Worm (Caenorhabditis elegans) whole organism, L1 larva: Measurements from ENCODE around the gene hpl-1.
A peak's percentile ranks its signal among the peaks of the same experiment; 100 is the strongest.

ENCODE experiments used
- C04F5.9 ChIP-seq: sonication (generic microtip); optimal IDR thresholded peaks from 2 replicates; lab custom pipeline; 2016; ENCODE audit warnings: missing genetic modification characterization, missing compliant biosample characterization
- C34B4.2 ChIP-seq: sonication (generic microtip); optimal IDR thresholded peaks from 2 replicates; lab custom pipeline; 2017; ENCODE audit warnings: mild to moderate bottlenecking, missing genetic modification characterization, missing compliant biosample characterization
- F16B12.6 ChIP-seq: fragments of 150-350 bp; optimal IDR thresholded peaks from 2 replicates; lab custom pipeline; 2014; ENCODE audit warnings: missing biosample characterization, missing genetic modification characterization
- Y116A8C.19 ChIP-seq: sonication (generic microtip); optimal IDR thresholded peaks from 2 replicates; lab custom pipeline; 2016; ENCODE audit warnings: missing compliant biosample characterization, missing genetic modification characterization, borderline replicate concordance
- alr-1 ChIP-seq: fragments of 200-800 bp; sonication (Bioruptor generic); optimal IDR thresholded peaks from 2 replicates; lab custom pipeline; 2018; ENCODE audit warnings: borderline replicate concordance, mild to moderate bottlenecking, missing genetic modification characterization, missing compliant biosample characterization
- ama-1 ChIP-seq: fragments of 150-350 bp; optimal IDR thresholded peaks from 2 replicates; lab custom pipeline; 2014
- blmp-1 ChIP-seq: fragments of 150-350 bp; optimal IDR thresholded peaks from 2 replicates; lab custom pipeline; 2014; ENCODE audit warnings: missing biosample characterization, missing genetic modification characterization
- ceh-8 ChIP-seq: fragments of 200-800 bp; sonication (Bioruptor generic); optimal IDR thresholded peaks from 2 replicates; lab custom pipeline; 2018; ENCODE audit warnings: mild to moderate bottlenecking, missing genetic modification characterization, moderate library complexity, missing compliant biosample characterization
- ceh-82 ChIP-seq, 3 experiments: fragments of 150-350 bp in 1 of 3; sonication (generic microtip) in 2 of 3; optimal IDR thresholded peaks; 2 replicates each; lab custom pipeline; 2014 to 2017; ENCODE audit warnings: missing biosample characterization in 3 of 3, missing genetic modification characterization in 3 of 3
- ceh-88 ChIP-seq: fragments of 200-800 bp; sonication (Bioruptor generic); IDR thresholded peaks from 2 replicates; pipeline ENCODE4 v1.3.6; 2022; ENCODE audit warnings: missing genetic modification characterization, missing compliant biosample characterization
- ceh-90 ChIP-seq: sonication (generic microtip); optimal IDR thresholded peaks from 2 replicates; lab custom pipeline; 2016; ENCODE audit warnings: missing genetic modification characterization, missing compliant biosample characterization
- ces-1 ChIP-seq: fragments of 150-350 bp; optimal IDR thresholded peaks from 2 replicates; lab custom pipeline; 2014; ENCODE audit warnings: missing biosample characterization, missing genetic modification reagents, missing genetic modification characterization
- dsc-1 ChIP-seq: sonication (generic microtip); optimal IDR thresholded peaks from 2 replicates; lab custom pipeline; 2016; ENCODE audit warnings: mild to moderate bottlenecking, missing genetic modification characterization, missing compliant biosample characterization
- efl-3 ChIP-seq: fragments of 200-800 bp; sonication (Bioruptor generic); optimal IDR thresholded peaks from 2 replicates; lab custom pipeline; 2018; ENCODE audit warnings: mild to moderate bottlenecking, missing genetic modification characterization, missing compliant biosample characterization
- ets-5 ChIP-seq: fragments of 200-800 bp; sonication (Bioruptor generic); IDR thresholded peaks from 2 replicates; pipeline ENCODE4 v1.3.6; 2022; ENCODE audit warnings: missing genetic modification characterization, missing compliant biosample characterization
- fkh-10 ChIP-seq: sonication (generic microtip); optimal IDR thresholded peaks from 2 replicates; lab custom pipeline; 2017; ENCODE audit warnings: missing biosample characterization, missing genetic modification reagents, missing genetic modification characterization
- fkh-4 ChIP-seq: sonication (generic microtip); optimal IDR thresholded peaks from 2 replicates; lab custom pipeline; 2016; ENCODE audit warnings: missing compliant biosample characterization, missing genetic modification characterization, borderline replicate concordance
- fkh-8 ChIP-seq: sonication (generic microtip); optimal IDR thresholded peaks from 2 replicates; lab custom pipeline; 2016; ENCODE audit warnings: mild to moderate bottlenecking, missing genetic modification characterization, missing compliant biosample characterization
- grh-1 ChIP-seq: fragments of 200-800 bp; sonication (Bioruptor generic); IDR thresholded peaks from 2 replicates; pipeline ENCODE4 v1.3.6; 2022; ENCODE audit warnings: missing genetic modification reagents, missing genetic modification characterization, missing compliant biosample characterization
- hlh-17 ChIP-seq: fragments of 200-800 bp; sonication (Bioruptor generic); optimal IDR thresholded peaks from 2 replicates; lab custom pipeline; 2018; ENCODE audit warnings: missing genetic modification characterization, mild to moderate bottlenecking, missing compliant biosample characterization, moderate library complexity, borderline replicate concordance
- hlh-4 ChIP-seq: sonication (generic microtip); optimal IDR thresholded peaks from 2 replicates; lab custom pipeline; 2016; ENCODE audit warnings: mild to moderate bottlenecking, missing genetic modification characterization, missing compliant biosample characterization
- hpl-2 ChIP-seq: fragments of 150-350 bp; optimal IDR thresholded peaks from 2 replicates; lab custom pipeline; 2014; ENCODE audit warnings: missing biosample characterization, missing genetic modification reagents, missing genetic modification characterization
- irx-1 ChIP-seq: sonication (generic microtip); optimal IDR thresholded peaks from 2 replicates; lab custom pipeline; 2016; ENCODE audit warnings: missing genetic modification characterization, missing compliant biosample characterization
- isw-1 ChIP-seq: fragments of 200-800 bp; sonication (Bioruptor generic); IDR thresholded peaks from 2 replicates; pipeline ENCODE4 v1.3.6; 2022; ENCODE audit warnings: missing genetic modification characterization, missing compliant biosample characterization
- jun-1 ChIP-seq: fragments of 150-350 bp; optimal IDR thresholded peaks from 2 replicates; lab custom pipeline; 2014; ENCODE audit warnings: missing biosample characterization, missing genetic modification reagents, missing genetic modification characterization
- lin-15B ChIP-seq: fragments of 150-350 bp; sonication (generic microtip); optimal IDR thresholded peaks from 3 replicates; lab custom pipeline; 2014; ENCODE audit warnings: missing biosample characterization, missing genetic modification characterization
- lin-39 ChIP-seq: fragments of 150-350 bp; optimal IDR thresholded peaks from 2 replicates; lab custom pipeline; 2014; ENCODE audit warnings: missing biosample characterization, missing genetic modification reagents, missing genetic modification characterization
- mdl-1 ChIP-seq, 2 experiments: fragments of 150-350 bp; optimal IDR thresholded peaks; 2 replicates each; lab custom pipeline; 2014 to 2017; ENCODE audit warnings: missing biosample characterization in 2 of 2, missing genetic modification characterization in 2 of 2, inconsistent platforms in 1 of 2
- mef-2 ChIP-seq: fragments of 150-350 bp; optimal IDR thresholded peaks from 2 replicates; lab custom pipeline; 2014; ENCODE audit warnings: missing biosample characterization, missing genetic modification characterization
- mep-1 ChIP-seq: fragments of 150-350 bp; optimal IDR thresholded peaks from 2 replicates; lab custom pipeline; 2014; ENCODE audit warnings: missing biosample characterization, missing genetic modification characterization
- nhr-11 ChIP-seq: fragments of 150-350 bp; optimal IDR thresholded peaks from 2 replicates; lab custom pipeline; 2014; ENCODE audit warnings: missing biosample characterization, missing genetic modification characterization
- nhr-12 ChIP-seq: sonication (generic microtip); optimal IDR thresholded peaks from 2 replicates; lab custom pipeline; 2017; ENCODE audit warnings: missing biosample characterization, missing genetic modification characterization
- nhr-19 ChIP-seq: fragments of 200-800 bp; sonication (Bioruptor generic); conservative IDR thresholded peaks from 2 replicates; pipeline ENCODE4 v1.3.6; 2022; ENCODE audit warnings: missing genetic modification characterization, missing compliant biosample characterization
- nhr-20 ChIP-seq: sonication (generic microtip); optimal IDR thresholded peaks from 2 replicates; lab custom pipeline; 2016; ENCODE audit warnings: mild to moderate bottlenecking, missing genetic modification characterization, missing compliant biosample characterization
- nhr-237 ChIP-seq: fragments of 150-350 bp; optimal IDR thresholded peaks from 2 replicates; lab custom pipeline; 2014; ENCODE audit warnings: missing biosample characterization, missing genetic modification characterization
- nhr-71 ChIP-seq: sonication (generic microtip); optimal IDR thresholded peaks from 2 replicates; lab custom pipeline; 2016; ENCODE audit warnings: mild to moderate bottlenecking, missing genetic modification characterization, moderate library complexity, missing compliant biosample characterization
- nhr-90 ChIP-seq: sonication (generic microtip); optimal IDR thresholded peaks from 2 replicates; lab custom pipeline; 2016; ENCODE audit warnings: mild to moderate bottlenecking, missing genetic modification characterization, missing compliant biosample characterization; ENCODE audit not compliant: poor library complexity
- pag-3 ChIP-seq: sonication (generic microtip); optimal IDR thresholded peaks from 2 replicates; lab custom pipeline; 2017; ENCODE audit warnings: missing genetic modification characterization, mild to moderate bottlenecking, missing compliant biosample characterization, antibody characterized with exemption, borderline replicate concordance; ENCODE audit not compliant: insufficient read depth
- pax-3 ChIP-seq: fragments of 200-800 bp; sonication (Bioruptor generic); optimal IDR thresholded peaks from 2 replicates; lab custom pipeline; 2018; ENCODE audit warnings: mild to moderate bottlenecking, missing genetic modification characterization, moderate library complexity, missing compliant biosample characterization
- pqm-1 ChIP-seq: sonication (generic microtip); optimal IDR thresholded peaks from 3 replicates; lab custom pipeline; 2017; ENCODE audit warnings: missing biosample characterization, missing genetic modification characterization
- skn-1 ChIP-seq: fragments of 150-350 bp; optimal IDR thresholded peaks from 2 replicates; lab custom pipeline; 2014; ENCODE audit warnings: missing biosample characterization, missing genetic modification characterization
- snu-23 ChIP-seq: sonication (generic microtip); optimal IDR thresholded peaks from 2 replicates; lab custom pipeline; 2016; ENCODE audit warnings: missing genetic modification characterization, missing compliant biosample characterization
- sox-4 ChIP-seq: sonication (generic microtip); optimal IDR thresholded peaks from 2 replicates; lab custom pipeline; 2016; ENCODE audit warnings: missing genetic modification characterization, missing compliant biosample characterization
- sptf-1 ChIP-seq: fragments of 150-350 bp; optimal IDR thresholded peaks from 2 replicates; lab custom pipeline; 2014; ENCODE audit warnings: missing biosample characterization, missing genetic modification characterization
- swsn-7 ChIP-seq: sonication (generic microtip); optimal IDR thresholded peaks from 2 replicates; lab custom pipeline; 2016; ENCODE audit warnings: missing genetic modification characterization, missing compliant biosample characterization
- tlp-1 ChIP-seq: fragments of 150-350 bp; optimal IDR thresholded peaks from 2 replicates; lab custom pipeline; 2014; ENCODE audit warnings: missing biosample characterization, missing genetic modification characterization
- unc-130 ChIP-seq: fragments of 150-350 bp; optimal IDR thresholded peaks from 2 replicates; lab custom pipeline; 2017; ENCODE audit warnings: missing biosample characterization, missing genetic modification characterization, inconsistent platforms
- unc-86 ChIP-seq: sonication (generic microtip); optimal IDR thresholded peaks from 2 replicates; lab custom pipeline; 2016; ENCODE audit warnings: missing genetic modification characterization, missing compliant biosample characterization
- xbp-1 ChIP-seq: sonication (generic microtip); optimal IDR thresholded peaks from 2 replicates; lab custom pipeline; 2016; ENCODE audit warnings: missing genetic modification characterization, missing compliant biosample characterization
- zip-4 ChIP-seq: fragments of 200-800 bp; sonication (Bioruptor generic); optimal IDR thresholded peaks from 2 replicates; lab custom pipeline; 2018; ENCODE audit warnings: mild to moderate bottlenecking, missing genetic modification characterization, moderate library complexity, missing compliant biosample characterization
- ztf-11 ChIP-seq, 2 experiments: sonication (generic microtip); optimal IDR thresholded peaks; 2 replicates each; lab custom pipeline; 2016 to 2017; ENCODE audit warnings: missing genetic modification characterization in 2 of 2, missing biosample characterization in 1 of 2, missing compliant biosample characterization in 1 of 2
- ztf-4 ChIP-seq: fragments of 150-350 bp; optimal IDR thresholded peaks from 2 replicates; lab custom pipeline; 2014; ENCODE audit warnings: missing biosample characterization, missing genetic modification characterization

hpl-1 gene

ce11 chrX:13225111-13225905 is 19.9 kb upstream of the hpl-1 start (continued):
- TF ChIP-seq ztf-4 (tag; lab: Kevin White, UChicago) (no peak), F16B12.6 (tag; lab: Kevin White, UChicago) (no peak), snu-23 (GFP tag; lab: Kevin White, UChicago) (peak; percentile 38), nhr-90 (tag; lab: Kevin White, UChicago) (peak; percentile 8), skn-1 (tag; lab: Kevin White, UChicago) (peak; percentile 7), sox-4 (peak; percentile 14), ceh-8 (GFP tag; lab: Kevin White, UChicago) (no peak), lin-15B (tag; lab: Kevin White, UChicago) (no peak), pqm-1 (tag; lab: Kevin White, UChicago) (no peak), Y116A8C.19 (tag; lab: Kevin White, UChicago) (no peak), nhr-19 (GFP tag; lab: Robert Waterston, UW) (no peak), ces-1 (no peak), ama-1 (lab: Kevin White, UChicago) (no peak), fkh-8 (peak; percentile 77), hpl-2 (GFP tag; lab: Kevin White, UChicago) (no peak), zip-4 (GFP tag; lab: Kevin White, UChicago) (no peak), pag-3 (no peak), ceh-82 (tag; optimal IDR thresholded peaks at IDR 0.05; lab: Kevin White, UChicago) (peak in 1 of 3 experiments; percentile 13), ztf-11 (tag; optimal IDR thresholded peaks at IDR 0.05; lab: Kevin White, UChicago) (peak in 1 of 2 experiments; percentile 50), alr-1 (tag; lab: Kevin White, UChicago) (no peak), nhr-12 (no peak), tlp-1 (tag; lab: Kevin White, UChicago) (no peak), ceh-88 (GFP tag; lab: Robert Waterston, UW) (no peak), dsc-1 (tag; lab: Kevin White, UChicago) (peak; percentile 50), mef-2 (tag; lab: Kevin White, UChicago) (no peak), hlh-4 (tag; lab: Kevin White, UChicago) (peak; percentile 49), efl-3 (GFP tag; lab: Kevin White, UChicago) (no peak), unc-86 (tag; lab: Kevin White, UChicago) (no peak), blmp-1 (tag; lab: Kevin White, UChicago) (peak; percentile 12), C34B4.2 (no peak), lin-39 (no peak), nhr-237 (tag; lab: Kevin White, UChicago) (no peak), grh-1 (GFP tag; lab: Robert Waterston, UW) (no peak), swsn-7 (tag; lab: Kevin White, UChicago) (no peak), C04F5.9 (tag; lab: Kevin White, UChicago) (no peak), ets-5 (GFP tag; lab: Robert Waterston, UW) (no peak), pax-3 (peak; percentile 18), fkh-10 (GFP tag; lab: Kevin White, UChicago) (no peak), isw-1 (GFP tag; lab: Robert Waterston, UW) (no peak), xbp-1 (no peak), ceh-90 (tag; lab: Kevin White, UChicago) (no peak), nhr-20 (tag; lab: Kevin White, UChicago) (peak; percentile 16), nhr-11 (tag; lab: Kevin White, UChicago) (no peak), unc-130 (no peak), sptf-1 (no peak), nhr-71 (tag; lab: Kevin White, UChicago) (peak; percentile 19), jun-1 (no peak), mdl-1 (tag; optimal IDR thresholded peaks at IDR 0.05; lab: Kevin White, UChicago) (peak in 1 of 2 experiments; percentile 23), hlh-17 (GFP tag; lab: Kevin White, UChicago) (no peak), fkh-4 (tag; lab: Kevin White, UChicago) (no peak), irx-1 (tag; lab: Kevin White, UChicago) (no peak), mep-1 (tag; lab: Kevin White, UChicago) (peak; percentile 45)
